Fruit fly (Drosophila melanogaster): ENCODE data around the gene Arp5.
A peak's percentile ranks its signal among the peaks of the same experiment; 100 is the strongest.

Gene Arp5

DNA sequence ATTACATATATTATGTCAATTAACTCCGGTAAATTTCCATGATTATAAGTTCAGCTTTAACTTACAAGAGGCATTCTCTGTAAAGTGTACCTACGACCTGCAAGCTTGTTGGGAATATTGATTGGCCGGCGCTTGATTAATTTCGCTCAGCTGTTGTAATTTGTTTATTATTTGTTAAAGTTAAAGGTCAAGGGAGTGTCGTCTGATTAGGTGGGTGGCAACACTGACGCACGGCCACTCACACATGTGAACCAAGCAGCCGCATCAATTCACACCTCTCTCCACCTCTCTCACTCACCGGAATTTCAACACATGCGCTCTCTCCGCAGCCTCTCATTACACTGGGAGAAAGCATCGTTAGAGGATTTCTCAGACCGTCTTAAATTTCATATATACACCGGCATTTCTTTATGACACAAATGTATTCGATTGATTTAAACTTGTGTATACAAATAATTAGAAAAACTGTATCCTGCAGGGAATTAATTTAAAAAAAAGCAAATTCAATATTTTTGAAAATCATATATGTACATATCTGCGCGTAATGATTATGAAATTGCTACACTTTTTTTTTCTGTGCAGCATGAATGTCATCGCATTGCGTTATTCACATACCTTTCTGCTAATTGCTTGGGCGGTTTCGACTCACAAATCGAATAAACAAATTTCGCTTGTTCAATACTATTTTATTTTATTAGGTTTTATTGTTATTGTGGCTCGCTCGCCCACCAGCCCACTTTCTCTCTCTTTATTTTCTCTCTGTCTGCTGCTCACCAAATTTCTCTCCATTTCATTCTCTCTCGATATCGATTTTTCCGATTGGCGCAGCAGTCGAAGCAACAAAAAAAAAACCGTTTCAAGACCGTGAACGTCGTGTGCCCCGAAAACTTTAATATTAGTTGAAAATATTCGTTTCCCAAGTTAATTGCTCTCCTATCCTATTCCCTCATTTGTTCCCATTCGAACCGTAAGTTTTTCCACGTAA lies 13.0 kb upstream of the Arp5 start (continued):
- TF ChIP-seq HLH54F (GFP tag; optimal IDR thresholded peaks at IDR 0.05) (peak; percentile 92), fd64A (GFP tag; optimal IDR thresholded peaks at IDR 0.05) (peak; percentile 79), CG11085 (GFP tag; IDR thresholded peaks at IDR 0.05) (peak; percentile 71), CG2678 (tag; optimal IDR thresholded peaks at IDR 0.05) (peak; percentile 97), grn (GFP tag; optimal IDR thresholded peaks at IDR 0.05) (peak; percentile 48), HmgD (GFP tag; optimal IDR thresholded peaks at IDR 0.05) (peak; percentile 79), Spps (tag; optimal IDR thresholded peaks at IDR 0.05) (peak; percentile 82), CG11247 (GFP tag; IDR thresholded peaks at IDR 0.05) (peak; percentile 64; the same call in 1 of the 2 replicates), Hsf (GFP tag; optimal IDR thresholded peaks at IDR 0.05) (peak; percentile 95), peb (GFP tag; IDR thresholded peaks at IDR 0.05) (peak; percentile 84), Dfd (GFP tag; optimal IDR thresholded peaks at IDR 0.05) (no peak), Usf (GFP tag; optimal IDR thresholded peaks at IDR 0.05) (peak; percentile 79), ara (GFP tag; IDR thresholded peaks at IDR 0.05) (peak; percentile 81), odd (GFP tag; optimal IDR thresholded peaks at IDR 0.05) (peak; percentile 91), mirr (GFP tag; optimal IDR thresholded peaks at IDR 0.05) (no peak), ci (GFP tag; IDR thresholded peaks at IDR 0.05) (peak; percentile 93), amos (GFP tag; IDR thresholded peaks at IDR 0.05; ENCODE audit: partially characterized antibody) (no peak), knrl (GFP tag; IDR thresholded peaks at IDR 0.05; ENCODE audit: partially characterized antibody) (no peak), Neu2 (GFP tag; optimal IDR thresholded peaks at IDR 0.05; ENCODE audit: borderline replicate concordance) (peak; percentile 46), h (optimal IDR thresholded peaks at IDR 0.05) (no peak), CG8944 (GFP tag; optimal IDR thresholded peaks at IDR 0.05) (peak; percentile 87), CG18011 (GFP tag; optimal IDR thresholded peaks at IDR 0.05) (peak; percentile 75), CG14014 (GFP tag; IDR thresholded peaks at IDR 0.05) (peak; percentile 84), CG8281 (tag; optimal IDR thresholded peaks at IDR 0.05) (peak; percentile 82), dati (GFP tag; IDR thresholded peaks at IDR 0.05) (peak; percentile 70; the same call in 1 of the 2 replicates), hb (GFP tag; IDR thresholded peaks at IDR 0.05; ENCODE audit: partially characterized antibody) (no peak), CG5245 (GFP tag; optimal IDR thresholded peaks at IDR 0.05) (peak; percentile 89), sna (GFP tag; IDR thresholded peaks at IDR 0.05; ENCODE audit: partially characterized antibody) (no peak), CG1602 (GFP tag; optimal IDR thresholded peaks at IDR 0.05) (peak; percentile 93), unpg (GFP tag; optimal IDR thresholded peaks at IDR 0.05) (peak; percentile 93), CG3407 (GFP tag; optimal IDR thresholded peaks at IDR 0.05) (peak; percentile 88), Vsx1 (GFP tag; optimal IDR thresholded peaks at IDR 0.05) (peak; percentile 85), CG14667 (GFP tag; IDR thresholded peaks at IDR 0.05) (peak; percentile 79), sob (GFP tag; IDR thresholded peaks at IDR 0.05) (peak; percentile 90), ap (GFP tag; IDR thresholded peaks at IDR 0.05) (peak; percentile 82), CG6654 (GFP tag; optimal IDR thresholded peaks at IDR 0.05) (peak; percentile 82), CG8924 (tag; optimal IDR thresholded peaks at IDR 0.05) (peak; percentile 97), stwl (tag; optimal IDR thresholded peaks at IDR 0.05) (peak; percentile 1), pzg (GFP tag; optimal IDR thresholded peaks at IDR 0.05) (peak; percentile 3), pnt (GFP tag; optimal IDR thresholded peaks at IDR 0.05) (peak; percentile 71), Hr51 (GFP tag; optimal IDR thresholded peaks at IDR 0.05) (peak; percentile 84 to 95), CG5953 (GFP tag; IDR thresholded peaks at IDR 0.05) (peak; percentile 87), gt (GFP tag; IDR thresholded peaks at IDR 0.05) (peak; percentile 68; the same call in 1 of the 2 replicates), CG2889 (GFP tag; IDR thresholded peaks at IDR 0.05) (peak; percentile 71; the same call in 2 of the 3 replicates), MTF-1 (GFP tag; optimal IDR thresholded peaks at IDR 0.05; ENCODE audit: borderline replicate concordance) (peak; percentile 71), Meics (GFP tag; optimal IDR thresholded peaks at IDR 0.05) (peak; percentile 94), CG4328 (GFP tag; optimal IDR thresholded peaks at IDR 0.05) (peak; percentile 91), YL-1 (GFP tag; optimal IDR thresholded peaks at IDR 0.05) (peak; percentile 77)
